Worm (Caenorhabditis elegans) whole organism, late embryonic: Measurements from ENCODE around the gene tkr-2.

Experiments
- C38D4.7 ChIP-seq: fragments of 200-800 bp; sonication (Bioruptor generic); optimal IDR thresholded peaks from 2 replicates; lab custom pipeline; 2018; ENCODE audit warnings: mild to moderate bottlenecking, missing genetic modification characterization, moderate library complexity, missing compliant biosample characterization
- ceh-48 ChIP-seq: sonication (generic microtip); optimal IDR thresholded peaks from 2 replicates; lab custom pipeline; 2016; ENCODE audit warnings: missing genetic modification characterization, inconsistent platforms, missing compliant biosample characterization
- nhr-11 ChIP-seq: fragments of 150-350 bp; optimal IDR thresholded peaks from 2 replicates; lab custom pipeline; 2014; ENCODE audit warnings: missing biosample characterization, missing genetic modification characterization
- sox-4 ChIP-seq: sonication (generic microtip); optimal IDR thresholded peaks from 2 replicates; lab custom pipeline; 2017; ENCODE audit warnings: mild to moderate bottlenecking, missing genetic modification characterization, inconsistent platforms, missing compliant biosample characterization

ce11 chrIV:6221878-6222277 is 20.0 kb downstream of the tkr-2 start, which contains the start of gene C49A9.3:
- TF ChIP-seq C38D4.7 (no peak), nhr-11 (no peak), ceh-48 (tag; lab: Kevin White, UChicago) (no peak), sox-4 (tag; lab: Kevin White, UChicago) (no peak)
